Worm (Caenorhabditis elegans) whole organism, L3 larva: ENCODE data around the gene trk-1.
A peak's percentile ranks its signal among the peaks of the same experiment; 100 is the strongest.

Experiments used
- R02D3.7 ChIP-seq: fragments of 150-350 bp; optimal IDR thresholded peaks from 2 replicates; lab custom pipeline; 2014; ENCODE audit warnings: missing biosample characterization, missing genetic modification characterization
- aly-2 ChIP-seq: fragments of 150-350 bp; optimal IDR thresholded peaks from 2 replicates; lab custom pipeline; 2014; ENCODE audit warnings: missing biosample characterization, missing genetic modification characterization
- ama-1 ChIP-seq: fragments of 150-350 bp; optimal IDR thresholded peaks from 2 replicates; lab custom pipeline; 2018
- ceh-28 ChIP-seq: fragments of 150-350 bp; optimal IDR thresholded peaks from 2 replicates; lab custom pipeline; 2014; ENCODE audit warnings: missing biosample characterization, missing genetic modification reagents, missing genetic modification characterization
- ceh-82 ChIP-seq: fragments of 150-350 bp; optimal IDR thresholded peaks from 2 replicates; lab custom pipeline; 2014; ENCODE audit warnings: missing biosample characterization, missing genetic modification characterization
- daf-12 ChIP-seq: fragments of 150-350 bp; optimal IDR thresholded peaks from 2 replicates; lab custom pipeline; 2014; ENCODE audit warnings: missing biosample characterization, missing genetic modification reagents, missing genetic modification characterization
- egl-5 ChIP-seq: fragments of 150-350 bp; optimal IDR thresholded peaks from 2 replicates; lab custom pipeline; 2017; ENCODE audit warnings: missing biosample characterization, missing genetic modification reagents, missing genetic modification characterization, inconsistent platforms
- elt-3 ChIP-seq, 3 experiments: fragments of 150-350 bp in 1 of 3; sonication (generic microtip) in 2 of 3; optimal IDR thresholded peaks; 2 replicates in 2 of 3; 4 replicates in 1 of 3; lab custom pipeline; 2014 to 2017; ENCODE audit warnings: missing biosample characterization in 3 of 3, missing genetic modification characterization in 3 of 3
- eor-1 ChIP-seq, 2 experiments: fragments of 150-350 bp; optimal IDR thresholded peaks; 2 replicates each; lab custom pipeline; 2014 to 2018; ENCODE audit warnings: missing biosample characterization in 2 of 2, missing genetic modification characterization in 2 of 2
- fkh-2 ChIP-seq: fragments of 150-350 bp; optimal IDR thresholded peaks from 2 replicates; lab custom pipeline; 2014; ENCODE audit warnings: missing biosample characterization, missing genetic modification reagents, missing genetic modification characterization
- fos-1 ChIP-seq: fragments of 150-350 bp; optimal IDR thresholded peaks from 2 replicates; lab custom pipeline; 2014; ENCODE audit warnings: missing biosample characterization, missing genetic modification characterization
- mml-1 ChIP-seq: fragments of 150-350 bp; sonication (generic microtip); optimal IDR thresholded peaks from 3 replicates; lab custom pipeline; 2014; ENCODE audit warnings: missing biosample characterization, missing genetic modification characterization
- nhr-12 ChIP-seq: fragments of 150-350 bp; optimal IDR thresholded peaks from 2 replicates; lab custom pipeline; 2014; ENCODE audit warnings: missing biosample characterization, missing genetic modification characterization
- nhr-237 ChIP-seq: fragments of 150-350 bp; optimal IDR thresholded peaks from 2 replicates; lab custom pipeline; 2014; ENCODE audit warnings: missing biosample characterization, missing genetic modification characterization
- nhr-67 ChIP-seq: fragments of 150-350 bp; optimal IDR thresholded peaks from 2 replicates; lab custom pipeline; 2014; ENCODE audit warnings: missing biosample characterization, missing genetic modification characterization
- nhr-77 ChIP-seq: fragments of 150-350 bp; optimal IDR thresholded peaks from 2 replicates; lab custom pipeline; 2014; ENCODE audit warnings: missing biosample characterization, missing genetic modification characterization
- pqm-1 ChIP-seq: fragments of 150-350 bp; optimal IDR thresholded peaks from 2 replicates; lab custom pipeline; 2017; ENCODE audit warnings: missing biosample characterization, missing genetic modification characterization, inconsistent platforms
- snpc-4 ChIP-seq: fragments of 150-350 bp; optimal IDR thresholded peaks from 2 replicates; lab custom pipeline; 2014; ENCODE audit warnings: missing biosample characterization, missing genetic modification characterization
- tbx-2 ChIP-seq: sonication (generic microtip); optimal IDR thresholded peaks from 2 replicates; lab custom pipeline; 2016; ENCODE audit warnings: mild to moderate bottlenecking, missing genetic modification characterization, missing compliant biosample characterization
- unc-39 ChIP-seq: sonication (generic microtip); optimal IDR thresholded peaks from 4 replicates; lab custom pipeline; 2017; ENCODE audit warnings: missing biosample characterization, missing genetic modification characterization
- unc-62 ChIP-seq: fragments of 150-350 bp; sonication (generic microtip); optimal IDR thresholded peaks from 4 replicates; lab custom pipeline; 2014; ENCODE audit warnings: missing biosample characterization, missing genetic modification reagents, missing genetic modification characterization
- zag-1 ChIP-seq: fragments of 150-350 bp; optimal IDR thresholded peaks from 2 replicates; lab custom pipeline; 2014; ENCODE audit warnings: missing biosample characterization, missing genetic modification characterization
- ztf-11 ChIP-seq: fragments of 150-350 bp; optimal IDR thresholded peaks from 2 replicates; lab custom pipeline; 2014; ENCODE audit warnings: missing biosample characterization, missing genetic modification characterization

trk-1 gene

DNA sequence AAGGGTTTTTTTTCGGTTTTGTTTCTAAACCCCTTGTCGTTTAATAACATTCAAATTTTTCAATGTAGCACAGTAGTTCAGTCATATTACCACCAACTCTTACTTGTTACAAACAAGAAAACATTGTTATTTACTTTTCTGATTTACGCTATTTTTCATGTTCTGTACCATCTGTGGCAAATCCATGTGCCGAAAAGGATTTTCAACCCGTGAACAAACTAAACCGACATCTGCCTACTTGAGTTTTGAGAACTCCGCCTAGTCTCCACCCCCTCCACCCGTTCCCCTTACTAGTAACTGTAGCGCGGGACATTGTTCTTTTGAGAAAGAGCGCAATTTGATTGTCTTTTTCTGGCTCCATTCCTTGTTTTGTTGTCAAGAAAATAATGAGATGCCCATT, 45.7 kb downstream of the trk-1 start, which contains the start of gene ensh-1:
TSS of gene ensh-1 (plus strand) at position 301 of the 400 bp plus-strand sequence.
- TF ChIP-seq nhr-67 (tag; lab: Kevin White, UChicago) (no peak), tbx-2 (tag; lab: Kevin White, UChicago) (no peak), elt-3 (tag; optimal IDR thresholded peaks at IDR 0.05; lab: Kevin White, UChicago) (no peak), pqm-1 (tag; lab: Kevin White, UChicago) (no peak), unc-62 (GFP tag; lab: Kevin White, UChicago) (no peak), ceh-82 (no peak)

DNA sequence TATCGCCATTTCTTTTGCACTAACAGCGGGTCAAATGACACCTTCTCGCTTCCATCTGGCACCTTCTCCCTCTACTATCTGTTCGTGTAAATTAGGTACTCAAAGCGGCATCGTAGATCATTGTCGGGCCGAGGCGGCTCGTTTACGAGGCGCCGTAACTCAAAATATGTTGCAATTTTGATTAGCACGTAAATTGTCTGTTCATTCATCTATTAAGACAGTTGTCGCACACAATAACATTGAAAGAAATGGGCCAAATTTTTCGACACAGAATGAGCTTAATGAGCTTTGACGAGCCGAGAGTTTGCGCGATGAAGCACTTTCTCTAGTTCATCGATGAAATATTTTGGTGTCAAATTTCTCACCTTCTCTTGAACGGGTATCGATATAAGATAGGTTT, 47.9 kb downstream of the trk-1 start:
- TF ChIP-seq eor-1 (tag; optimal IDR thresholded peaks at IDR 0.05; lab: Kevin White, UChicago): no peak
- peak; percentile 92 for TF ChIP-seq egl-5

- TF ChIP-seq aly-2 (tag; lab: Kevin White, UChicago) (no peak), ceh-82 (no peak), zag-1 (no peak), ceh-28 (tag; lab: Kevin White, UChicago) (no peak), nhr-237 (no peak), fkh-2 (tag; lab: Kevin White, UChicago) (no peak), ztf-11 (tag; lab: Kevin White, UChicago) (no peak), eor-1 (tag; optimal IDR thresholded peaks at IDR 0.05; lab: Kevin White, UChicago) (no peak), R02D3.7 (tag; lab: Kevin White, UChicago) (no peak), snpc-4 (no peak), mml-1 (tag; lab: Kevin White, UChicago) (no peak), daf-12 (tag; lab: Kevin White, UChicago) (no peak), nhr-77 (tag; lab: Kevin White, UChicago) (no peak), fos-1 (tag; lab: Kevin White, UChicago) (no peak), nhr-12 (tag; lab: Kevin White, UChicago) (no peak), unc-62 (GFP tag; lab: Kevin White, UChicago) (no peak), ama-1 (lab: Kevin White, UChicago) (no peak), unc-39 (tag; lab: Kevin White, UChicago) (no peak)
These were observed 58.0 kb downstream of the trk-1 start, which contains the start of gene C13E3.1 for ce11 chrX:8892808-8893207. Gene C13E3.1 (plus strand): TSS chrX:8893108.
